Fruit fly (Drosophila melanogaster) whole organism, embryonic: ENCODE results near the gene mbm.
A peak's percentile ranks its signal among the peaks of the same experiment; 100 is the strongest.

Source experiments
- Atf3 ChIP-seq: fragments of 200-800 bp; sonication (Bioruptor generic); optimal IDR thresholded peaks from 3 replicates; lab custom pipeline; 2016; ENCODE audit warnings: missing biosample characterization, missing genetic modification characterization
- CG11504 ChIP-seq: fragments of 200-800 bp; sonication (Bioruptor generic); optimal IDR thresholded peaks from 3 replicates; lab custom pipeline; 2019; ENCODE audit warnings: missing biosample characterization, mild to moderate bottlenecking, missing genetic modification characterization, moderate library complexity
- CG12769 ChIP-seq: fragments of 200-800 bp; sonication (Bioruptor generic); optimal IDR thresholded peaks from 2 replicates; lab custom pipeline; 2019; ENCODE audit warnings: missing biosample characterization, mild to moderate bottlenecking, missing genetic modification characterization, moderate library complexity
- CG13424 ChIP-seq: fragments of 200-800 bp; sonication (Bioruptor generic); optimal IDR thresholded peaks from 2 replicates; lab custom pipeline; 2019; ENCODE audit warnings: missing biosample characterization, mild to moderate bottlenecking, missing genetic modification characterization, moderate library complexity
- CG14965 ChIP-seq: fragments of 200-800 bp; sonication (Bioruptor generic); optimal IDR thresholded peaks from 2 replicates; lab custom pipeline; 2016; ENCODE audit warnings: missing biosample characterization, missing genetic modification characterization, borderline replicate concordance
- CG15514 ChIP-seq: fragments of 200-800 bp; sonication (Bioruptor generic); optimal IDR thresholded peaks from 3 replicates; lab custom pipeline; 2017; ENCODE audit warnings: missing biosample characterization, missing genetic modification characterization, mild to moderate bottlenecking, moderate library complexity, missing genetic modification reagents
- CG16815 ChIP-seq: fragments of 200-800 bp; sonication (Bioruptor generic); optimal IDR thresholded peaks from 3 replicates; lab custom pipeline; 2017; ENCODE audit warnings: missing biosample characterization, mild to moderate bottlenecking, missing genetic modification characterization
- CG1792 ChIP-seq: fragments of 200-800 bp; sonication (Bioruptor generic); optimal IDR thresholded peaks from 2 replicates; lab custom pipeline; 2016; ENCODE audit warnings: missing biosample characterization, missing genetic modification characterization
- CG2120 ChIP-seq: fragments of 200-800 bp; sonication (Bioruptor generic); optimal IDR thresholded peaks from 3 replicates; lab custom pipeline; 2016; ENCODE audit warnings: missing biosample characterization, missing genetic modification characterization
- CG30431 ChIP-seq: fragments of 200-800 bp; sonication (Bioruptor generic); optimal IDR thresholded peaks from 2 replicates; lab custom pipeline; 2017; ENCODE audit warnings: missing biosample characterization, missing genetic modification characterization
- CG4730 ChIP-seq: fragments of 200-800 bp; sonication (Bioruptor generic); IDR thresholded peaks from 2 replicates; pipeline ENCODE4 v1.3.6; 2022; ENCODE audit warnings: missing biosample characterization, missing genetic modification characterization
- CG6689 ChIP-seq: fragments of 200-800 bp; sonication (Bioruptor generic); IDR thresholded peaks from 2 replicates; pipeline ENCODE4 v1.3.6; 2022; ENCODE audit warnings: missing biosample characterization, missing genetic modification characterization
- CG8281 ChIP-seq: fragments of 200-800 bp; sonication (Bioruptor generic); optimal IDR thresholded peaks from 2 replicates; lab custom pipeline; 2018; ENCODE audit warnings: missing biosample characterization, mild to moderate bottlenecking, missing genetic modification characterization, moderate library complexity
- CG8765 ChIP-seq: fragments of 200-800 bp; sonication (Bioruptor generic); IDR thresholded peaks from 2 replicates; pipeline ENCODE4 v1.3.6; 2022; ENCODE audit warnings: missing biosample characterization, missing genetic modification characterization
- CoRest ChIP-seq: fragments of 200-800 bp; sonication (Bioruptor generic); optimal IDR thresholded peaks from 3 replicates; lab custom pipeline; 2018; ENCODE audit warnings: missing biosample characterization, mild to moderate bottlenecking, missing genetic modification characterization, moderate library complexity
- CrebB ChIP-seq: fragments of 200-800 bp; sonication (Bioruptor generic); optimal IDR thresholded peaks from 3 replicates; lab custom pipeline; 2018; ENCODE audit warnings: missing biosample characterization, mild to moderate bottlenecking, missing genetic modification characterization
- Dek ChIP-seq: fragments of 200-800 bp; sonication (Bioruptor generic); optimal IDR thresholded peaks from 3 replicates; lab custom pipeline; 2019; ENCODE audit warnings: missing biosample characterization, mild to moderate bottlenecking, missing genetic modification characterization, moderate library complexity
- Lpt ChIP-seq: fragments of >200 bp; optimal IDR thresholded peaks from 2 replicates; lab custom pipeline; 2018; ENCODE audit warnings: missing biosample characterization, missing genetic modification characterization
- Med ChIP-seq: fragments of 200-800 bp; sonication (Bioruptor generic); peaks from one replicate; lab custom pipeline; 2016; ENCODE audit warnings: missing biosample characterization, missing genetic modification characterization, mild to moderate bottlenecking, inconsistent platforms, moderate library complexity
- Pdp1 ChIP-seq, 2 experiments: fragments of 200-800 bp; sonication (Bioruptor generic); optimal IDR thresholded peaks; 3 replicates each; lab custom pipeline; 2016; ENCODE audit warnings: missing biosample characterization in 2 of 2, missing genetic modification characterization in 2 of 2, mild to moderate bottlenecking in 1 of 2, moderate library complexity in 1 of 2
- Sin3A ChIP-seq: fragments of >200 bp; optimal IDR thresholded peaks from 2 replicates; lab custom pipeline; 2018
- Spps ChIP-seq: fragments of 200-800 bp; sonication (Bioruptor generic); optimal IDR thresholded peaks from 2 replicates; lab custom pipeline; 2018; ENCODE audit warnings: missing biosample characterization, mild to moderate bottlenecking, missing genetic modification characterization
- Ssrp ChIP-seq: fragments of 200-800 bp; sonication (Bioruptor generic); optimal IDR thresholded peaks from 2 replicates; lab custom pipeline; 2018; ENCODE audit warnings: missing biosample characterization, mild to moderate bottlenecking, missing genetic modification characterization, moderate library complexity
- Trl ChIP-seq, 3 experiments: fragments of >200 bp in 2 of 3; fragments of 200-800 bp in 1 of 3; sonication (Bioruptor generic) in 1 of 3; optimal IDR thresholded peaks; 2 replicates in 1 of 3; 3 replicates in 2 of 3; lab custom pipeline; 2016 to 2017; ENCODE audit warnings: missing biosample characterization in 1 of 3, missing genetic modification characterization in 1 of 3
- chn ChIP-seq: fragments of 200-800 bp; sonication (Bioruptor generic); optimal IDR thresholded peaks from 2 replicates; lab custom pipeline; 2016; ENCODE audit warnings: missing biosample characterization, missing genetic modification characterization
- ci ChIP-seq: fragments of 200-800 bp; sonication (Bioruptor generic); IDR thresholded peaks from 3 replicates; pipeline ENCODE4 v1.3.6; 2022; ENCODE audit warnings: missing biosample characterization, missing genetic modification characterization
- corto ChIP-seq: fragments of 200-800 bp; sonication (Bioruptor generic); optimal IDR thresholded peaks from 2 replicates; lab custom pipeline; 2016; ENCODE audit warnings: missing biosample characterization, mild to moderate bottlenecking, missing genetic modification characterization, moderate library complexity
- croc ChIP-seq: fragments of 200-800 bp; sonication (Bioruptor generic); conservative IDR thresholded peaks from 3 replicates; pipeline ENCODE4 v1.3.6; 2022; ENCODE audit warnings: missing biosample characterization, missing genetic modification characterization
- dati ChIP-seq: fragments of 200-800 bp; sonication (Bioruptor generic); IDR thresholded peaks from 2 replicates; pipeline ENCODE4 v1.3.6; 2022; ENCODE audit warnings: missing biosample characterization, missing genetic modification characterization
- fru ChIP-seq: fragments of >200 bp; optimal IDR thresholded peaks from 2 replicates; lab custom pipeline; 2017
- gro ChIP-seq: fragments of 200-800 bp; sonication (Bioruptor generic); optimal IDR thresholded peaks from 2 replicates; lab custom pipeline; 2016; ENCODE audit warnings: missing biosample characterization, missing genetic modification characterization
- insv ChIP-seq, 2 experiments: fragments of 200-800 bp; sonication (Bioruptor generic); optimal IDR thresholded peaks; 3 replicates each; lab custom pipeline; 2016 to 2018; ENCODE audit warnings: missing biosample characterization in 2 of 2, missing genetic modification characterization in 2 of 2
- lab ChIP-seq: fragments of 200-800 bp; sonication (Bioruptor generic); optimal IDR thresholded peaks from 3 replicates; lab custom pipeline; 2017; ENCODE audit warnings: missing biosample characterization, missing genetic modification characterization, mild to moderate bottlenecking, moderate library complexity, missing genetic modification reagents
- lilli ChIP-seq: fragments of 200-800 bp; sonication (Bioruptor generic); optimal IDR thresholded peaks from 3 replicates; lab custom pipeline; 2016; ENCODE audit warnings: missing biosample characterization, missing genetic modification characterization
- mld ChIP-seq: fragments of 200-800 bp; sonication (Bioruptor generic); IDR thresholded peaks from 3 replicates; pipeline ENCODE4 v1.3.6; 2022; ENCODE audit warnings: missing biosample characterization, missing genetic modification characterization; ENCODE audit not compliant: partially characterized antibody
- nmo ChIP-seq: fragments of 200-800 bp; sonication (Bioruptor generic); optimal IDR thresholded peaks from 2 replicates; lab custom pipeline; 2018; ENCODE audit warnings: missing biosample characterization, mild to moderate bottlenecking, missing genetic modification characterization, moderate library complexity
- otp ChIP-seq: fragments of 200-800 bp; sonication (Bioruptor generic); IDR thresholded peaks from 3 replicates; pipeline ENCODE4, ENCODE4 v1.3.6; 2022; ENCODE audit warnings: missing biosample characterization, missing genetic modification characterization
- pfk ChIP-seq: fragments of 200-800 bp; sonication (Bioruptor generic); optimal IDR thresholded peaks from 2 replicates; lab custom pipeline; 2018; ENCODE audit warnings: missing biosample characterization, mild to moderate bottlenecking, missing genetic modification characterization, moderate library complexity
- psq ChIP-seq: fragments of 200-800 bp; sonication (Bioruptor generic); optimal IDR thresholded peaks from 2 replicates; lab custom pipeline; 2017; ENCODE audit warnings: missing biosample characterization, missing genetic modification characterization
- pum ChIP-seq: fragments of 200-800 bp; sonication (Bioruptor generic); optimal IDR thresholded peaks from 2 replicates; lab custom pipeline; 2016; ENCODE audit warnings: missing biosample characterization, missing genetic modification characterization
- sens ChIP-seq: fragments of 200-800 bp; sonication (Bioruptor generic); peaks from one replicate; lab custom pipeline; 2016; ENCODE audit warnings: missing biosample characterization, missing genetic modification characterization
- shn ChIP-seq: fragments of 200-800 bp; sonication (Bioruptor generic); optimal IDR thresholded peaks from 3 replicates; lab custom pipeline; 2016; ENCODE audit warnings: missing biosample characterization, missing genetic modification characterization
- sisA ChIP-seq: fragments of 200-800 bp; sonication (Bioruptor generic); IDR thresholded peaks from 2 replicates; pipeline ENCODE4 v1.3.6; 2022; ENCODE audit warnings: missing biosample characterization, missing genetic modification characterization
- slou ChIP-seq: fragments of 200-800 bp; sonication (Bioruptor generic); optimal IDR thresholded peaks from 3 replicates; lab custom pipeline; 2016; ENCODE audit warnings: missing biosample characterization, missing genetic modification characterization
- sob ChIP-seq: fragments of 200-800 bp; sonication (Bioruptor generic); IDR thresholded peaks from 2 replicates; pipeline ENCODE4 v1.3.6; 2022; ENCODE audit warnings: missing biosample characterization, missing genetic modification characterization
- sqz ChIP-seq: fragments of 200-800 bp; sonication (Bioruptor generic); optimal IDR thresholded peaks from 3 replicates; lab custom pipeline; 2018; ENCODE audit warnings: missing biosample characterization, mild to moderate bottlenecking, missing genetic modification characterization
- ssp ChIP-seq: fragments of 200-800 bp; sonication (Bioruptor generic); IDR thresholded peaks from 2 replicates; pipeline ENCODE4 v1.3.6; 2022; ENCODE audit warnings: missing biosample characterization, missing genetic modification characterization
- tap ChIP-seq: fragments of 200-800 bp; optimal IDR thresholded peaks from 3 replicates; lab custom pipeline; 2019; ENCODE audit warnings: missing biosample characterization, mild to moderate bottlenecking, missing genetic modification characterization, moderate library complexity
- unpg ChIP-seq: fragments of 200-800 bp; sonication (Bioruptor generic); optimal IDR thresholded peaks from 3 replicates; lab custom pipeline; 2018; ENCODE audit warnings: missing biosample characterization, mild to moderate bottlenecking, missing genetic modification characterization, moderate library complexity
- zf30C ChIP-seq: fragments of 200-800 bp; sonication (Bioruptor generic); optimal IDR thresholded peaks from 3 replicates; lab custom pipeline; 2018; ENCODE audit warnings: missing biosample characterization, mild to moderate bottlenecking, missing genetic modification characterization
- zfh2 ChIP-seq: fragments of 200-800 bp; sonication (Bioruptor generic); optimal IDR thresholded peaks from 2 replicates; lab custom pipeline; 2016; ENCODE audit warnings: missing biosample characterization, missing genetic modification characterization

mbm gene

dm6 chr2L:223351-223750 lies 50.2 kb downstream of the mbm start (continued):
- TF ChIP-seq corto (GFP tag; lab: Kevin White, UChicago) (peak; percentile 77), CG4730 (peak; percentile 81), CrebB (peak; percentile 69), psq (GFP tag; lab: Kevin White, UChicago) (peak; percentile 40), sisA (GFP tag; lab: Robert Waterston, UW) (peak; percentile 93), Med (GFP tag; lab: Kevin White, UChicago) (peak; percentile 97), zf30C (GFP tag; lab: Kevin White, UChicago) (no peak), nmo (GFP tag; lab: Kevin White, UChicago) (peak; percentile 88), Lpt (GFP tag; lab: Kevin White, UChicago) (no peak), lab (peak; percentile 87), CG6689 (GFP tag; lab: Robert Waterston, UW) (peak; percentile 93), CG2120 (peak; percentile 74), CG14965 (peak; percentile 40), pum (GFP tag; lab: Kevin White, UChicago) (peak; percentile 84), mld (GFP tag; lab: Robert Waterston, UW) (no peak), chn (GFP tag; lab: Kevin White, UChicago) (peak; percentile 94), fru (lab: Kevin White, UChicago) (no peak), unpg (GFP tag; lab: Kevin White, UChicago) (peak; percentile 90), CG8281 (tag; lab: Kevin White, UChicago) (peak; percentile 48), Spps (peak; percentile 86), CG12769 (peak; percentile 58), Pdp1 (GFP tag; optimal IDR thresholded peaks at IDR 0.05; lab: Kevin White, UChicago) (peak; percentile 84 to 89), CG15514 (peak; percentile 51), zfh2 (GFP tag; lab: Kevin White, UChicago) (peak; percentile 27), pfk (GFP tag; lab: Kevin White, UChicago) (no peak), CG8765 (GFP tag; lab: Robert Waterston, UW) (peak; percentile 83; the same call in 1 of the 2 replicates), CG30431 (peak; percentile 84), slou (GFP tag; lab: Kevin White, UChicago) (peak; percentile 74), Atf3 (peak; percentile 80), CG13424 (tag; lab: Kevin White, UChicago) (peak; percentile 70), ssp (peak; percentile 71), Dek (tag; lab: Kevin White, UChicago) (peak; percentile 63), lilli (GFP tag; lab: Kevin White, UChicago) (peak; percentile 85), tap (tag; lab: Kevin White, UChicago) (peak; percentile 76), ci (GFP tag; lab: Robert Waterston, UW) (peak; percentile 97), Ssrp (tag; lab: Kevin White, UChicago) (peak; percentile 87), dati (peak; percentile 87), insv (GFP tag; optimal IDR thresholded peaks at IDR 0.05; lab: Kevin White, UChicago) (peak in 1 of 2 experiments; percentile 70), otp (GFP tag; lab: Robert Waterston, UW) (peak; percentile 95), CG11504 (tag; lab: Kevin White, UChicago) (peak; percentile 87), CG1792 (GFP tag; lab: Kevin White, UChicago) (peak; percentile 66), sens (GFP tag; lab: Kevin White, UChicago) (peak; percentile 98), croc (peak; percentile 66), Trl (optimal IDR thresholded peaks at IDR 0.05; lab: Kevin White, UChicago) (peak in 1 of 2 experiments; percentile 40), Trl (GFP tag; optimal IDR thresholded peaks at IDR 0.05; lab: Kevin White, UChicago) (peak; percentile 86), CoRest (tag; lab: Kevin White, UChicago) (peak; percentile 78), gro (peak; percentile 40), sob (GFP tag; lab: Robert Waterston, UW) (peak; percentile 83), CG16815 (GFP tag; lab: Kevin White, UChicago) (peak; percentile 80), shn (peak; percentile 74), Sin3A (lab: Kevin White, UChicago) (no peak), sqz (GFP tag; lab: Kevin White, UChicago) (peak; percentile 51)
